Worm (Caenorhabditis elegans) whole organism, midembryonic: ENCODE results near the gene ckb-4.

Experiments used
- T22C8.4 ChIP-seq: fragments of 200-800 bp; sonication (Bioruptor generic); IDR thresholded peaks from 2 replicates; pipeline ENCODE4 v1.3.6; 2022; ENCODE audit warnings: missing genetic modification characterization, missing compliant biosample characterization
- cog-1 ChIP-seq: sonication (generic microtip); optimal IDR thresholded peaks from 2 replicates; lab custom pipeline; 2016; ENCODE audit warnings: missing genetic modification characterization, missing compliant biosample characterization
- flt-1 ChIP-seq: fragments of 200-800 bp; sonication (Bioruptor generic); IDR thresholded peaks from 2 replicates; pipeline ENCODE4 v1.3.6; 2022; ENCODE audit warnings: missing genetic modification characterization, missing compliant biosample characterization
- klf-2 ChIP-seq: fragments of 200-800 bp; sonication (Bioruptor generic); conservative IDR thresholded peaks from 2 replicates; pipeline ENCODE4 v1.3.6; 2022; ENCODE audit warnings: missing genetic modification reagents, missing genetic modification characterization, missing compliant biosample characterization
- med-1 ChIP-seq: sonication (generic microtip); optimal IDR thresholded peaks from 2 replicates; lab custom pipeline; 2017; ENCODE audit warnings: missing genetic modification characterization, mild to moderate bottlenecking, missing compliant biosample characterization, antibody characterized with exemption, missing genetic modification reagents; ENCODE audit not compliant: insufficient read depth
- ref-1 ChIP-seq: fragments of 200-800 bp; sonication (Bioruptor generic); conservative IDR thresholded peaks from 2 replicates; pipeline ENCODE4 v1.3.6; 2022; ENCODE audit warnings: missing genetic modification reagents, missing genetic modification characterization, missing compliant biosample characterization
- tab-1 ChIP-seq: fragments of 200-800 bp; sonication (Bioruptor generic); IDR thresholded peaks from 2 replicates; pipeline ENCODE4 v1.3.6; 2022; ENCODE audit warnings: missing genetic modification characterization, missing compliant biosample characterization
- ztf-23 ChIP-seq: fragments of 200-800 bp; sonication (Bioruptor generic); IDR thresholded peaks from 2 replicates; pipeline ENCODE4 v1.3.6; 2022; ENCODE audit warnings: missing genetic modification reagents, missing genetic modification characterization, missing compliant biosample characterization
- ztf-29 ChIP-seq: fragments of 200-800 bp; sonication (Bioruptor generic); IDR thresholded peaks from 2 replicates; pipeline ENCODE4 v1.3.6; 2022; ENCODE audit warnings: missing genetic modification reagents, missing genetic modification characterization, missing compliant biosample characterization

Gene ckb-4

ce11 chrV:2121910-2122362, 12.7 kb upstream of the ckb-4 start, which contains the start of gene F22F7.8:
F22F7.8 (minus strand) TSS chrV:2121960.
- TF ChIP-seq ref-1 (GFP tag; lab: Robert Waterston, UW) (no peak), klf-2 (GFP tag; lab: Robert Waterston, UW) (no peak), med-1 (GFP tag; lab: Kevin White, UChicago) (no peak), T22C8.4 (GFP tag; lab: Robert Waterston, UW) (no peak), tab-1 (GFP tag; lab: Robert Waterston, UW) (no peak), ztf-29 (GFP tag; lab: Robert Waterston, UW) (no peak), cog-1 (tag; lab: Kevin White, UChicago) (no peak), ztf-23 (no peak), flt-1 (no peak)

ce11 chrV:2119529-2119928, 10.3 kb upstream of the ckb-4 start, which contains the start of gene F22F7.11:
F22F7.11 (plus strand) TSS chrV:2119829.
- no peak for TF ChIP-seq T22C8.4 (GFP tag; lab: Robert Waterston, UW)

DNA sequence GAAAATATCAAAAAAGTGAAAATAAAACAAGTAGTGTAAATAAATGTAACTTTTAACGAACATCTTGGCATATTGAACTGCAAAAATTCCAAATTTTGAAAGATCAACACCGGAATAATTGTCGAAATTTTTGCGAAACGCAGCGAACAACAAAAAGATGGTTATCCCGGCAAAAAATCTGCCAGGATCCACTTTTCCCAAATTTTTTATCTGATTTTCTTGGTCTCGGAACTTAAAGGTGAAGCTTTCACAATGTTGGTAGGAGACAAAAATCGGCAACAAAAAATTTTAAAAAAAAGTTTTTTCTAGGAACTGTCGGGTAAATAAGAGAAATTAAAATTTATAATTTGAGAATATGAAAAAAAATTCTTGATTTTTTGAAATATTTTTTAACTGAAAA, 9.3 kb upstream of the ckb-4 start, which contains the start of gene bgnt-1.2:
Gene bgnt-1.2 (minus strand): TSS at position 101 of the 400 bp plus-strand sequence.
- TF ChIP-seq med-1 (GFP tag; lab: Kevin White, UChicago) (no peak), klf-2 (GFP tag; lab: Robert Waterston, UW) (no peak), ztf-29 (GFP tag; lab: Robert Waterston, UW) (no peak), T22C8.4 (GFP tag; lab: Robert Waterston, UW) (no peak), tab-1 (GFP tag; lab: Robert Waterston, UW) (no peak), flt-1 (no peak), ref-1 (GFP tag; lab: Robert Waterston, UW) (no peak), ztf-23 (no peak), cog-1 (tag; lab: Kevin White, UChicago) (no peak)

ce11 chrV:2110368-2110767, 1.1 kb upstream of the ckb-4 start, which contains the start of gene F22F7.3:
F22F7.3 (plus strand) TSS chrV:2110668.
- TF ChIP-seq flt-1 (no peak), tab-1 (GFP tag; lab: Robert Waterston, UW) (no peak), ref-1 (GFP tag; lab: Robert Waterston, UW) (no peak), T22C8.4 (GFP tag; lab: Robert Waterston, UW) (no peak), cog-1 (tag; lab: Kevin White, UChicago) (no peak), ztf-29 (GFP tag; lab: Robert Waterston, UW) (no peak), med-1 (GFP tag; lab: Kevin White, UChicago) (no peak), klf-2 (GFP tag; lab: Robert Waterston, UW) (no peak), ztf-23 (no peak)

- no peak for TF ChIP-seq ztf-29 (GFP tag; lab: Robert Waterston, UW)
- TF ChIP-seq T22C8.4 (GFP tag; lab: Robert Waterston, UW), result no peak
- no peak for TF ChIP-seq ztf-23
- TF ChIP-seq klf-2 (GFP tag; lab: Robert Waterston, UW), result no peak
- TF ChIP-seq tab-1 (GFP tag; lab: Robert Waterston, UW), result no peak
- TF ChIP-seq med-1 (GFP tag; lab: Kevin White, UChicago), result no peak
- no peak for TF ChIP-seq cog-1 (tag; lab: Kevin White, UChicago)
- no peak for TF ChIP-seq ref-1 (GFP tag; lab: Robert Waterston, UW)
- TF ChIP-seq flt-1, result no peak
Measured at ce11 chrV:2105976-2106375, 3.3 kb downstream of the ckb-4 start, which contains the start of gene F22F7.4. F22F7.4 (minus strand) TSS chrV:2106076.

DNA sequence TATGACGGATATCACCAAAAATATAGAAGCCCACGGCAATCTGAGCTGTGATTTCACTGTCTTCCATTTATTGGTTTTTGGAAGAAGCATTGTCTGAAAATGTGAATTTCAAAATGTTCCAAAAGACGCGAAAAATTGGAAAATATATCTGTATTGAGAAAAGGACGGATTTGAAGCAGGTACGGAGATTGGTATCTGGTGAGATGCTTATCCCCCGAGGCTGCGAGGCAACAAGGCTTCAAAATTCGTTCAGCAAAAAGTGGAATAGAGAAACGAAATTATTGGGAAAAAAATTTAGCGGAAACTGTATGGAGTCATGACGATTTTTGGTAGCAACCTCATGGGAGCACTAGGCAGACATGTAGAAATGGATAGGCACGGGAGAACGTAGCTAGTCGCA, 6.1 kb downstream of the ckb-4 start, which contains the start of gene F36F12.1:
Gene F36F12.1 (minus strand): TSS at position 101 of the 400 bp plus-strand sequence.
- TF ChIP-seq klf-2 (GFP tag; lab: Robert Waterston, UW), result no peak
- no peak for TF ChIP-seq ref-1 (GFP tag; lab: Robert Waterston, UW)
- TF ChIP-seq T22C8.4 (GFP tag; lab: Robert Waterston, UW), result no peak
- TF ChIP-seq cog-1 (tag; lab: Kevin White, UChicago), result no peak
- no peak for TF ChIP-seq ztf-29 (GFP tag; lab: Robert Waterston, UW)
- no peak for TF ChIP-seq med-1 (GFP tag; lab: Kevin White, UChicago)
- no peak for TF ChIP-seq tab-1 (GFP tag; lab: Robert Waterston, UW)
- TF ChIP-seq flt-1, result no peak
- no peak for TF ChIP-seq ztf-23

- TF ChIP-seq flt-1 (no peak), tab-1 (GFP tag; lab: Robert Waterston, UW) (no peak), cog-1 (tag; lab: Kevin White, UChicago) (no peak), ztf-23 (no peak), ztf-29 (GFP tag; lab: Robert Waterston, UW) (no peak), ref-1 (GFP tag; lab: Robert Waterston, UW) (no peak), med-1 (GFP tag; lab: Kevin White, UChicago) (no peak), klf-2 (GFP tag; lab: Robert Waterston, UW) (no peak), T22C8.4 (GFP tag; lab: Robert Waterston, UW) (no peak)
Measured at ce11 chrV:2099040-2099439, 10.2 kb downstream of the ckb-4 start, which contains the start of gene F36F12.7. F36F12.7 (plus strand) TSS chrV:2099340.

ce11 chrV:2097653-2098052, 11.6 kb downstream of the ckb-4 start, which contains the start of gene clec-208:
clec-208 (plus strand) TSS chrV:2097953.
- TF ChIP-seq flt-1, result no peak
- TF ChIP-seq ztf-29 (GFP tag; lab: Robert Waterston, UW), result no peak
- TF ChIP-seq klf-2 (GFP tag; lab: Robert Waterston, UW), result no peak
- no peak for TF ChIP-seq T22C8.4 (GFP tag; lab: Robert Waterston, UW)
- no peak for TF ChIP-seq tab-1 (GFP tag; lab: Robert Waterston, UW)
- no peak for TF ChIP-seq cog-1 (tag; lab: Kevin White, UChicago)
- no peak for TF ChIP-seq med-1 (GFP tag; lab: Kevin White, UChicago)
- TF ChIP-seq ztf-23, result no peak
- TF ChIP-seq ref-1 (GFP tag; lab: Robert Waterston, UW), result no peak

DNA sequence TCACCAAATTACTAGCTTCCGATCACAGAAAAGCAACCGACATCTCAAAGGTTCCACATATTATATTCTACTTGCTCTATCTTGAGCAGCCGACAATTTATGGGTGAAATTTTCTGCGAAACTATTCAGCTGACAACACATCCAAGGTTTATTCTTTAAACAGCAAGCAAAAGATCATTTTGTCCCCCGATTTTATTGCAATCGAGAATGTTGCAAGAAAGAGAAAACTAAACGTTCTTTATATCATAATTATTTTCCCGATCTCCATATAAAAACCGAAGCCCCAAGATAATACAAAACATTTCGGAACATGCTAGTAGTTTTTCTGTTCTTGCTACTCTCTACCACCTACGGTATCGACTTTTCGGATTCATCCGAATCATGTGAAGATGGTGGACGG, 13.5 kb downstream of the ckb-4 start, which contains the start of gene clec-207:
Gene clec-207 (plus strand): TSS at position 301 of the 400 bp plus-strand sequence.
- no peak for TF ChIP-seq ref-1 (GFP tag; lab: Robert Waterston, UW)
- no peak for TF ChIP-seq klf-2 (GFP tag; lab: Robert Waterston, UW)
- TF ChIP-seq ztf-29 (GFP tag; lab: Robert Waterston, UW), result no peak
- no peak for TF ChIP-seq flt-1
- TF ChIP-seq ztf-23, result no peak
- TF ChIP-seq tab-1 (GFP tag; lab: Robert Waterston, UW), result no peak
- no peak for TF ChIP-seq cog-1 (tag; lab: Kevin White, UChicago)
- no peak for TF ChIP-seq med-1 (GFP tag; lab: Kevin White, UChicago)
- TF ChIP-seq T22C8.4 (GFP tag; lab: Robert Waterston, UW), result no peak
